Worm (Caenorhabditis elegans): ENCODE measurements around the gene dhs-31.

DNA sequence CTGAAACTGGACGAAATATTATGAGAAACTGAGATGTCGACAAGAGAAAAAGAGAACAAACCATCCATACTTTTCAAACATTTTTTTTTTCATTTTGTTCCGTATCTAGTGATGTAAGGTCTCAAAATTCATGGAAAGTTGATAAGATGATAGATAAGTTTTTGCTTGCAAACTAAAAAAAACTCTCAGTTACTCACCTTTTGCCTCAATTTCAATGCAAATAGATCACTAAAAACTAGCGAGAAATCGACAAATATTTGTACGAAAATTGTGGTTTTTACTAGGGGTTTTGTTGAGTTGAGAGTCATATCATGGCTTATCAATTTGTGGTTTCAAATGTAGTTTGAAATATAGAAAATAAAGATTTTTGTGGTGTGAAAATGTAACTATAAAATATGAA is 20.1 kb upstream of the dhs-31 start:
- TF ChIP-seq cey-2 (tag; optimal IDR thresholded peaks at IDR 0.05; ENCODE audit: borderline replicate concordance, insufficient read depth) = no peak
- TF ChIP-seq zag-1 (tag; optimal IDR thresholded peaks at IDR 0.05) = no peak
- TF ChIP-seq duxl-1 (tag; optimal IDR thresholded peaks at IDR 0.05; ENCODE audit: poor library complexity) = no peak
- no peak for TF ChIP-seq ces-1 (GFP tag; optimal IDR thresholded peaks at IDR 0.05)
- no peak for TF ChIP-seq mdl-1 (tag; optimal IDR thresholded peaks at IDR 0.05)
- TF ChIP-seq ama-1 (optimal IDR thresholded peaks at IDR 0.05) = no peak
- no peak for TF ChIP-seq nhr-237 (tag; optimal IDR thresholded peaks at IDR 0.05)
- TF ChIP-seq egl-27 (tag; optimal IDR thresholded peaks at IDR 0.05) = no peak
- TF ChIP-seq lin-39 (tag; optimal IDR thresholded peaks at IDR 0.05) = no peak

Data from whole organism, L4 larva.